Fruit fly (Drosophila melanogaster) S2 (cell line): Measurements from ENCODE around the gene Mettl2.

Experiments
- CG8478 ChIP-seq: fragments of >200 bp; optimal IDR thresholded peaks from 2 replicates; lab custom pipeline; 2018
- CTCF ChIP-seq, 2 experiments: fragments of >200 bp; optimal IDR thresholded peaks; 2 replicates each; lab custom pipeline; 2018

- no peak for TF ChIP-seq CG8478 (lab: Kevin White, UChicago)
- TF ChIP-seq CTCF (optimal IDR thresholded peaks at IDR 0.05; lab: Kevin White, UChicago) = no peak
Measured at dm6 chr3L:1602064-1602832, 36.8 kb downstream of the Mettl2 start, which contains the start of gene CG12104.
